Worm (Caenorhabditis elegans) whole organism, L4 larva: ENCODE data around the gene Y38H6C.23.

Source experiments
- ama-1 ChIP-seq: fragments of 150-350 bp; optimal IDR thresholded peaks from 2 replicates; lab custom pipeline; 2014; ENCODE audit warnings: inconsistent platforms, mixed read lengths
- ceh-62 ChIP-seq: sonication (generic microtip); optimal IDR thresholded peaks from 2 replicates; lab custom pipeline; 2017; ENCODE audit warnings: missing biosample characterization, missing genetic modification characterization
- skn-1 ChIP-seq: fragments of 150-350 bp; optimal IDR thresholded peaks from 2 replicates; lab custom pipeline; 2014; ENCODE audit warnings: missing biosample characterization, missing genetic modification characterization
- unc-62 ChIP-seq, 3 experiments: fragments of 150-350 bp in 1 of 3; sonication (generic microtip); optimal IDR thresholded peaks in 2 of 3; peaks in 1 of 3; 1 replicate in 1 of 3; 2 replicates in 2 of 3; lab custom pipeline; 2014 to 2017; ENCODE audit warnings: missing biosample characterization in 3 of 3, missing genetic modification characterization in 3 of 3, missing genetic modification reagents in 3 of 3, missing genotype in 1 of 3

DNA sequence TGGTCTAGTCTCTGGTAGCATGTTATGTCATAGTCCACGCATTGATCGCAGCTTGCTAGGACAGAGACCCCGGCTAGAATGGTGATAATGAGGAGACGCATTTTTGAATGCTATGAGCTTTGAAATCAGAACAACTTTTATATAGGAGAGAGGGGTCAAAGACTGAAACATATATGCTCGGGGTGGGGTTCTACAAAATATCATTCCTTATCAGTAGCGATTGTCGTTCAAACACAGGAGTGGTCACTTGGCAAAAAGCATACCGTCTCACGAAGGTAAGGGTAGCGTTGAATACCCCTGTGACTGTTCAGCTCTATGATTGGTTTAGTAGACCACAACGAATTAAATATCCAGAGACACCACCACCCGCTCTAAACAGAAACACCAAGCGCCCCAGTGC is 40.9 kb upstream of the Y38H6C.23 start, which contains the start of gene F46B3.1:
- TF ChIP-seq ama-1 (lab: Kevin White, UChicago) (no peak), ceh-62 (tag; lab: Kevin White, UChicago) (no peak), unc-62 (GFP tag; optimal IDR thresholded peaks at IDR 0.05 in 1 of 2; lab: Kevin White, UChicago) (no peak), unc-62 (tag; optimal IDR thresholded peaks at IDR 0.05; lab: Kevin White, UChicago) (no peak), skn-1 (tag; lab: Kevin White, UChicago) (no peak)
